Worm (Caenorhabditis elegans) whole organism, late embryonic: Measurements from ENCODE around the gene F46F5.11.

ENCODE experiments used
- K02D7.2 ChIP-seq: sonication (generic microtip); optimal IDR thresholded peaks from 2 replicates; lab custom pipeline; 2017; ENCODE audit warnings: mild to moderate bottlenecking, missing genetic modification characterization, missing compliant biosample characterization
- K09A11.1 ChIP-seq: sonication (generic microtip); optimal IDR thresholded peaks from 2 replicates; lab custom pipeline; 2017; ENCODE audit warnings: antibody characterized with exemption, mild to moderate bottlenecking, missing genetic modification characterization, missing compliant biosample characterization; ENCODE audit not compliant: insufficient read depth
- T23F11.4 ChIP-seq: fragments of 200-800 bp; sonication (Bioruptor generic); optimal IDR thresholded peaks from 2 replicates; lab custom pipeline; 2018; ENCODE audit warnings: mild to moderate bottlenecking, missing genetic modification characterization, missing compliant biosample characterization
- ahr-1 ChIP-seq: sonication (generic microtip); optimal IDR thresholded peaks from 2 replicates; lab custom pipeline; 2016; ENCODE audit warnings: missing genetic modification characterization, missing compliant biosample characterization
- ceh-14 ChIP-seq: sonication (generic microtip); optimal IDR thresholded peaks from 2 replicates; lab custom pipeline; 2016; ENCODE audit warnings: missing genotype, missing genetic modification characterization, missing compliant biosample characterization
- ceh-18 ChIP-seq: sonication (generic microtip); optimal IDR thresholded peaks from 2 replicates; lab custom pipeline; 2016; ENCODE audit warnings: missing genetic modification characterization, missing compliant biosample characterization
- ceh-22 ChIP-seq: sonication (generic microtip); optimal IDR thresholded peaks from 2 replicates; lab custom pipeline; 2017; ENCODE audit warnings: missing biosample characterization, missing genetic modification characterization
- ceh-24 ChIP-seq: sonication (generic microtip); optimal IDR thresholded peaks from 2 replicates; lab custom pipeline; 2016; ENCODE audit warnings: mild to moderate bottlenecking, missing genetic modification characterization, missing compliant biosample characterization
- ceh-31 ChIP-seq: sonication (generic microtip); optimal IDR thresholded peaks from 2 replicates; lab custom pipeline; 2016; ENCODE audit warnings: missing genetic modification characterization, missing compliant biosample characterization
- ceh-45 ChIP-seq: fragments of 200-800 bp; sonication (Bioruptor generic); IDR thresholded peaks from 2 replicates; pipeline ENCODE4 v1.3.6; 2022; ENCODE audit warnings: missing genetic modification reagents, missing genetic modification characterization, missing compliant biosample characterization
- ceh-48 ChIP-seq: sonication (generic microtip); optimal IDR thresholded peaks from 2 replicates; lab custom pipeline; 2016; ENCODE audit warnings: missing genetic modification characterization, inconsistent platforms, missing compliant biosample characterization
- ceh-9 ChIP-seq: sonication (generic microtip); optimal IDR thresholded peaks from 2 replicates; lab custom pipeline; 2016; ENCODE audit warnings: mild to moderate bottlenecking, missing genetic modification characterization, inconsistent platforms, missing compliant biosample characterization
- dve-1 ChIP-seq: sonication (generic microtip); optimal IDR thresholded peaks from 2 replicates; lab custom pipeline; 2017; ENCODE audit warnings: antibody characterized with exemption, mild to moderate bottlenecking, missing genetic modification characterization, missing compliant biosample characterization
- elt-4 ChIP-seq: sonication (generic microtip); optimal IDR thresholded peaks from 2 replicates; lab custom pipeline; 2016; ENCODE audit warnings: missing genetic modification characterization, missing compliant biosample characterization
- ets-4 ChIP-seq: sonication (generic microtip); optimal IDR thresholded peaks from 2 replicates; lab custom pipeline; 2016; ENCODE audit warnings: missing genetic modification characterization, missing compliant biosample characterization
- fkh-10 ChIP-seq: fragments of 150-350 bp; optimal IDR thresholded peaks from 2 replicates; lab custom pipeline; 2014; ENCODE audit warnings: missing biosample characterization, missing genetic modification reagents, missing genetic modification characterization
- fkh-6 ChIP-seq: sonication (generic microtip); optimal IDR thresholded peaks from 2 replicates; lab custom pipeline; 2016; ENCODE audit warnings: missing genetic modification characterization, missing compliant biosample characterization
- hlh-13 ChIP-seq: fragments of 200-800 bp; sonication (Bioruptor generic); optimal IDR thresholded peaks from 2 replicates; lab custom pipeline; 2018; ENCODE audit warnings: mild to moderate bottlenecking, missing genetic modification characterization, missing compliant biosample characterization
- hlh-15 ChIP-seq: sonication (generic microtip); optimal IDR thresholded peaks from 2 replicates; lab custom pipeline; 2016; ENCODE audit warnings: missing genetic modification characterization, missing compliant biosample characterization
- hlh-6 ChIP-seq: sonication (generic microtip); optimal IDR thresholded peaks from 2 replicates; lab custom pipeline; 2016; ENCODE audit warnings: missing genotype, missing genetic modification characterization, missing compliant biosample characterization
- lim-6 ChIP-seq: sonication (generic microtip); optimal IDR thresholded peaks from 2 replicates; lab custom pipeline; 2016; ENCODE audit warnings: missing genetic modification characterization, missing compliant biosample characterization
- madf-2 ChIP-seq: sonication (generic microtip); optimal IDR thresholded peaks from 2 replicates; lab custom pipeline; 2017; ENCODE audit warnings: missing genetic modification characterization, missing compliant biosample characterization
- nfya-1 ChIP-seq: sonication (generic microtip); optimal IDR thresholded peaks from 2 replicates; lab custom pipeline; 2017; ENCODE audit warnings: missing genetic modification characterization, mild to moderate bottlenecking, missing compliant biosample characterization, antibody characterized with exemption, moderate library complexity
- nhr-11 ChIP-seq: fragments of 150-350 bp; optimal IDR thresholded peaks from 2 replicates; lab custom pipeline; 2014; ENCODE audit warnings: missing biosample characterization, missing genetic modification characterization
- nhr-232 ChIP-seq: sonication (generic microtip); optimal IDR thresholded peaks from 2 replicates; lab custom pipeline; 2016; ENCODE audit warnings: missing genetic modification characterization, missing compliant biosample characterization
- npax-4 ChIP-seq: sonication (generic microtip); optimal IDR thresholded peaks from 2 replicates; lab custom pipeline; 2016; ENCODE audit warnings: missing genetic modification characterization, missing compliant biosample characterization
- odd-2 ChIP-seq: sonication (generic microtip); optimal IDR thresholded peaks from 2 replicates; lab custom pipeline; 2017; ENCODE audit warnings: antibody characterized with exemption, mild to moderate bottlenecking, missing genetic modification characterization, missing compliant biosample characterization
- pat-9 ChIP-seq: fragments of 200-800 bp; sonication (Bioruptor generic); optimal IDR thresholded peaks from 2 replicates; lab custom pipeline; 2018; ENCODE audit warnings: mild to moderate bottlenecking, missing genetic modification characterization, moderate library complexity, missing compliant biosample characterization
- pha-2 ChIP-seq: sonication (generic microtip); optimal IDR thresholded peaks from 2 replicates; lab custom pipeline; 2017; ENCODE audit warnings: mild to moderate bottlenecking, missing genetic modification characterization, missing compliant biosample characterization
- pros-1 ChIP-seq: fragments of 150-350 bp; optimal IDR thresholded peaks from 2 replicates; lab custom pipeline; 2014; ENCODE audit warnings: missing biosample characterization, missing genetic modification reagents, missing genetic modification characterization
- sox-4 ChIP-seq: sonication (generic microtip); optimal IDR thresholded peaks from 2 replicates; lab custom pipeline; 2017; ENCODE audit warnings: mild to moderate bottlenecking, missing genetic modification characterization, inconsistent platforms, missing compliant biosample characterization
- syd-9 ChIP-seq: sonication (generic microtip); optimal IDR thresholded peaks from 2 replicates; lab custom pipeline; 2016; ENCODE audit warnings: mild to moderate bottlenecking, missing genetic modification characterization, moderate library complexity, missing compliant biosample characterization
- tbx-7 ChIP-seq: sonication (generic microtip); optimal IDR thresholded peaks from 2 replicates; lab custom pipeline; 2016; ENCODE audit warnings: missing genotype, missing genetic modification characterization, missing compliant biosample characterization
- ttx-3 ChIP-seq: sonication (generic microtip); optimal IDR thresholded peaks from 2 replicates; lab custom pipeline; 2016; ENCODE audit warnings: missing genetic modification reagents, missing genetic modification characterization, missing compliant biosample characterization
- unc-3 ChIP-seq, 2 experiments: fragments of 200-800 bp in 1 of 2; sonication (Bioruptor generic) in 1 of 2; sonication (generic microtip) in 1 of 2; conservative IDR thresholded peaks in 1 of 2; optimal IDR thresholded peaks in 1 of 2; 2 replicates each; pipeline versions ENCODE4 v1.3.6 to Lab custom; 2016 to 2022; ENCODE audit warnings: missing compliant biosample characterization in 2 of 2, missing genetic modification characterization in 2 of 2, missing genetic modification reagents in 1 of 2
- unc-86 ChIP-seq: sonication (generic microtip); optimal IDR thresholded peaks from 2 replicates; lab custom pipeline; 2016; ENCODE audit warnings: missing genetic modification characterization, missing compliant biosample characterization

Gene F46F5.11

ce11 chrII:783532-783931, 25.0 kb upstream of the F46F5.11 start, which contains the start of gene Y39F10A.6:
Gene Y39F10A.6, minus strand, starts transcription at chrII:783632.
- no peak for TF ChIP-seq pros-1 (tag; lab: Kevin White, UChicago)
- no peak for TF ChIP-seq ceh-48 (tag; lab: Kevin White, UChicago)
- no peak for TF ChIP-seq ceh-45 (GFP tag; lab: Robert Waterston, UW)
- TF ChIP-seq pha-2 (tag; lab: Kevin White, UChicago): no peak
- TF ChIP-seq hlh-6 (tag; lab: Kevin White, UChicago): no peak
- TF ChIP-seq tbx-7 (tag; lab: Kevin White, UChicago): no peak
- TF ChIP-seq fkh-6: no peak
- TF ChIP-seq elt-4 (tag; lab: Kevin White, UChicago): no peak
- no peak for TF ChIP-seq ahr-1 (tag; lab: Kevin White, UChicago)
- no peak for TF ChIP-seq madf-2 (tag; lab: Kevin White, UChicago)
- no peak for TF ChIP-seq T23F11.4 (GFP tag; lab: Kevin White, UChicago)
- TF ChIP-seq nhr-11 (tag; lab: Kevin White, UChicago): no peak
- TF ChIP-seq unc-3 (GFP tag; conservative IDR thresholded peaks at IDR 0.05; lab: Robert Waterston, UW): no peak
- TF ChIP-seq unc-3 (tag; optimal IDR thresholded peaks at IDR 0.05; lab: Kevin White, UChicago): no peak
- no peak for TF ChIP-seq sox-4 (tag; lab: Kevin White, UChicago)

ce11 chrII:786938-787337, 21.6 kb upstream of the F46F5.11 start, which contains the start of gene F46F5.16:
Gene F46F5.16, plus strand, starts transcription at chrII:787238.
- TF ChIP-seq ahr-1 (tag; lab: Kevin White, UChicago): no peak
- no peak for TF ChIP-seq fkh-10
- no peak for TF ChIP-seq T23F11.4 (GFP tag; lab: Kevin White, UChicago)
- TF ChIP-seq ceh-18 (tag; lab: Kevin White, UChicago): no peak
- TF ChIP-seq hlh-15: no peak
- TF ChIP-seq lim-6: no peak
- TF ChIP-seq tbx-7 (tag; lab: Kevin White, UChicago): no peak
- TF ChIP-seq ceh-9 (tag; lab: Kevin White, UChicago): no peak
- no peak for TF ChIP-seq K02D7.2
- no peak for TF ChIP-seq ceh-31
- no peak for TF ChIP-seq sox-4 (tag; lab: Kevin White, UChicago)

DNA sequence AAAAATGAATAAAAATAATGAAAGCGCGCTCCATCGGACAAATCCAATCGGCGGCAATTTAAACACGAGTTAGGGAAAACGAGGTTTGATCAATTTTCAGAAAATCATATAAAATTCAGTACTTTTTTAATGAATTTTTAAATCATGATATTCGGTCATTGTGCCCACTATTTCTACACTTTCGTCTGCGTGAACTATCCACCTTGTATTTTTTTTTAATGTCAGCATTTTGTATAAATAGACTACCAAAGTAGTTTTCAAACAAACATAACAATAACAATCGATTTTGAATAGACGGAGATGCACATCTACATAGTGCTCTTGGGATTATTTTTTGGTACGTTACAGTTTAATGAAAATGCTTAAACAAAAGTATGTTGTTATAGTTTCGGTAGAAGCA, 20.4 kb upstream of the F46F5.11 start, which contains the start of gene F46F5.15:
F46F5.15 (plus strand) TSS at position 301 of the 400 bp plus-strand sequence.
- no peak for TF ChIP-seq ceh-24 (tag; lab: Kevin White, UChicago)
- no peak for TF ChIP-seq ceh-45 (GFP tag; lab: Robert Waterston, UW)
- TF ChIP-seq sox-4 (tag; lab: Kevin White, UChicago): no peak
- no peak for TF ChIP-seq odd-2
- no peak for TF ChIP-seq nfya-1
- no peak for TF ChIP-seq pha-2 (tag; lab: Kevin White, UChicago)
- TF ChIP-seq ceh-14: no peak
- no peak for TF ChIP-seq ets-4 (tag; lab: Kevin White, UChicago)
- TF ChIP-seq unc-86 (tag; lab: Kevin White, UChicago): no peak
- TF ChIP-seq hlh-13 (GFP tag; lab: Kevin White, UChicago): no peak
- TF ChIP-seq ceh-22: no peak
- TF ChIP-seq dve-1: no peak
- no peak for TF ChIP-seq syd-9 (tag; lab: Kevin White, UChicago)
- no peak for TF ChIP-seq pat-9
- TF ChIP-seq, all 69 proteins: peak for 0

DNA sequence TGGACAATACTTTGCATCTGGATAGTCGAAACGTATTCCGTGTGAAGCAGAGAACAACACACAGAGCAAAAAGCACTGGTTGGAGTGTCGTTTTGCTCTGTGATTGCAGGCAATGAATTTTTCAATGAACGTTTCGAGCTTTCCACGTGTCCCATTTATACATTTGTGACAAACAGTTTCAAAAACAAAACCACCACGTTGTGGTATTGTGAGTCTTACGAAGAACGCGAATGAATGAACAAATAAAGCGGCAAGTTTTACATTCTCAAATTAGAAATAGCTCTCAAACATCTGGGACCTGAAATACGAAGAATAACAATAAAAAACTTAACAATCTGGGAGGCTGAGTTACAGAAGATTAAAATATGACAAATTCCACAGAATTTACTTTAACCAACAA, 16.7 kb upstream of the F46F5.11 start, which contains the start of gene F46F5.1:
F46F5.1 (minus strand) TSS at position 101 of the 400 bp plus-strand sequence.
- TF ChIP-seq nhr-232 (tag; lab: Kevin White, UChicago): no peak
- TF ChIP-seq ceh-18 (tag; lab: Kevin White, UChicago): no peak
- no peak for TF ChIP-seq ttx-3 (tag; lab: Kevin White, UChicago)
- no peak for TF ChIP-seq K09A11.1
- TF ChIP-seq npax-4 (tag; lab: Kevin White, UChicago): no peak
